Fruit fly (Drosophila melanogaster) whole organism, prepupa: ENCODE data around the gene GluProRS.

ENCODE experiments used
- CG10631 ChIP-seq: fragments of 200-800 bp; sonication (Bioruptor generic); optimal IDR thresholded peaks from 2 replicates; lab custom pipeline; 2016; ENCODE audit warnings: missing biosample characterization, missing genetic modification characterization
- CG10669 ChIP-seq: fragments of 200-800 bp; sonication (Bioruptor generic); optimal IDR thresholded peaks from 3 replicates; lab custom pipeline; 2018; ENCODE audit warnings: missing biosample characterization, mild to moderate bottlenecking, missing genetic modification characterization, moderate library complexity
- CG11294 ChIP-seq: fragments of 200-800 bp; sonication (Bioruptor generic); IDR thresholded peaks from 2 replicates; pipeline ENCODE4 v1.3.6; 2022; ENCODE audit warnings: missing biosample characterization, missing genetic modification characterization
- CG11902 ChIP-seq: fragments of 200-800 bp; sonication (Bioruptor generic); optimal IDR thresholded peaks from 3 replicates; lab custom pipeline; 2016; ENCODE audit warnings: missing biosample characterization, missing genetic modification characterization
- CG15336 ChIP-seq: fragments of 200-800 bp; sonication (Bioruptor generic); IDR thresholded peaks from 2 replicates; pipeline ENCODE4 v1.3.6; 2022; ENCODE audit warnings: missing biosample characterization, missing genetic modification characterization
- CG1621 ChIP-seq: fragments of 200-800 bp; sonication (Bioruptor generic); optimal IDR thresholded peaks from 3 replicates; lab custom pipeline; 2018; ENCODE audit warnings: missing biosample characterization, mild to moderate bottlenecking, missing genetic modification characterization
- CG16779 ChIP-seq: fragments of 200-800 bp; sonication (Bioruptor generic); optimal IDR thresholded peaks from 3 replicates; lab custom pipeline; 2017; ENCODE audit warnings: missing biosample characterization, mild to moderate bottlenecking, missing genetic modification characterization
- CG3032 ChIP-seq: fragments of 200-800 bp; optimal IDR thresholded peaks from 2 replicates; lab custom pipeline; 2019; ENCODE audit warnings: missing biosample characterization, mild to moderate bottlenecking, missing genetic modification characterization, moderate library complexity
- CG31627 ChIP-seq: fragments of 200-800 bp; sonication (Bioruptor generic); optimal IDR thresholded peaks from 3 replicates; lab custom pipeline; 2016; ENCODE audit warnings: missing biosample characterization, missing genetic modification characterization
- CG32006 ChIP-seq: fragments of 200-800 bp; sonication (Bioruptor generic); optimal IDR thresholded peaks from 3 replicates; lab custom pipeline; 2017; ENCODE audit warnings: missing biosample characterization, mild to moderate bottlenecking, missing genetic modification characterization
- CG3919 ChIP-seq: fragments of 200-800 bp; sonication (Bioruptor generic); optimal IDR thresholded peaks from 3 replicates; lab custom pipeline; 2016; ENCODE audit warnings: missing biosample characterization, missing genetic modification characterization
- CG6163 ChIP-seq: fragments of 200-800 bp; sonication (Bioruptor generic); IDR thresholded peaks from 3 replicates; pipeline ENCODE4 v1.3.6; 2022; ENCODE audit warnings: missing biosample characterization, missing genetic modification characterization
- CG6276 ChIP-seq: fragments of 200-800 bp; sonication (Bioruptor generic); optimal IDR thresholded peaks from 2 replicates; lab custom pipeline; 2017; ENCODE audit warnings: missing biosample characterization, mild to moderate bottlenecking, missing genetic modification characterization
- CG6792 ChIP-seq: fragments of 200-800 bp; sonication (Bioruptor generic); optimal IDR thresholded peaks from 3 replicates; lab custom pipeline; 2016; ENCODE audit warnings: missing biosample characterization, missing genetic modification characterization
- CG6808 ChIP-seq: fragments of 200-800 bp; sonication (Bioruptor generic); optimal IDR thresholded peaks from 3 replicates; lab custom pipeline; 2017; ENCODE audit warnings: missing biosample characterization, missing genetic modification characterization, mild to moderate bottlenecking, moderate library complexity, missing genetic modification reagents
- CG7368 ChIP-seq: fragments of 200-800 bp; sonication (Bioruptor generic); optimal IDR thresholded peaks from 3 replicates; lab custom pipeline; 2016; ENCODE audit warnings: missing biosample characterization, missing genetic modification characterization
- CG8119 ChIP-seq: fragments of 200-800 bp; sonication (Bioruptor generic); IDR thresholded peaks from 3 replicates; pipeline ENCODE4 v1.3.6; 2022; ENCODE audit warnings: missing biosample characterization, missing genetic modification characterization
- CG8319 ChIP-seq: fragments of 200-800 bp; sonication (Bioruptor generic); optimal IDR thresholded peaks from 3 replicates; lab custom pipeline; 2016; ENCODE audit warnings: missing biosample characterization, missing genetic modification characterization
- CG8632 ChIP-seq: fragments of 200-800 bp; sonication (Bioruptor generic); optimal IDR thresholded peaks from 3 replicates; lab custom pipeline; 2016; ENCODE audit warnings: missing biosample characterization, missing genetic modification characterization
- CG9139 ChIP-seq: fragments of 200-800 bp; sonication (Bioruptor generic); optimal IDR thresholded peaks from 3 replicates; lab custom pipeline; 2017; ENCODE audit warnings: missing biosample characterization, mild to moderate bottlenecking, missing genetic modification characterization
- Eip75B ChIP-seq: fragments of 200-800 bp; sonication (Bioruptor generic); optimal IDR thresholded peaks from 3 replicates; lab custom pipeline; 2016; ENCODE audit warnings: missing biosample characterization, missing genetic modification characterization
- Eip93F ChIP-seq: fragments of 200-800 bp; sonication (Bioruptor generic); optimal IDR thresholded peaks from 2 replicates; lab custom pipeline; 2016; ENCODE audit warnings: missing biosample characterization, mild to moderate bottlenecking, missing genetic modification characterization
- Ets21C ChIP-seq: fragments of 200-800 bp; sonication (Bioruptor generic); optimal IDR thresholded peaks from 3 replicates; lab custom pipeline; 2016; ENCODE audit warnings: missing biosample characterization, missing genetic modification characterization
- Gug ChIP-seq: fragments of 200-800 bp; sonication (Bioruptor generic); IDR thresholded peaks from 2 replicates; pipeline ENCODE4 v1.3.6; 2022; ENCODE audit warnings: missing biosample characterization, missing genetic modification characterization
- Hr38 ChIP-seq: sonication (Bioruptor generic); optimal IDR thresholded peaks from 2 replicates; lab custom pipeline; 2016; ENCODE audit warnings: missing biosample characterization, missing genetic modification characterization
- Hr4 ChIP-seq: fragments of 200-800 bp; sonication (Bioruptor generic); optimal IDR thresholded peaks from 3 replicates; lab custom pipeline; 2016; ENCODE audit warnings: missing biosample characterization, missing genetic modification characterization
- Met ChIP-seq: fragments of 200-800 bp; sonication (Bioruptor generic); optimal IDR thresholded peaks from 3 replicates; lab custom pipeline; 2016; ENCODE audit warnings: missing biosample characterization, missing genetic modification characterization
- OdsH ChIP-seq: fragments of 200-800 bp; sonication (Bioruptor generic); optimal IDR thresholded peaks from 3 replicates; lab custom pipeline; 2016; ENCODE audit warnings: missing biosample characterization, missing genetic modification characterization
- Smox ChIP-seq: fragments of 200-800 bp; sonication (Bioruptor generic); optimal IDR thresholded peaks from 3 replicates; lab custom pipeline; 2016; ENCODE audit warnings: missing biosample characterization, missing genetic modification characterization
- Sox102F ChIP-seq: fragments of 200-800 bp; sonication (Bioruptor generic); optimal IDR thresholded peaks from 2 replicates; lab custom pipeline; 2016; ENCODE audit warnings: missing biosample characterization, mild to moderate bottlenecking, missing genetic modification characterization
- Sox14 ChIP-seq: fragments of 200-800 bp; sonication (Bioruptor generic); optimal IDR thresholded peaks from 3 replicates; lab custom pipeline; 2016; ENCODE audit warnings: missing biosample characterization, missing genetic modification characterization
- Sox15 ChIP-seq: fragments of 200-800 bp; sonication (Bioruptor generic); optimal IDR thresholded peaks from 3 replicates; lab custom pipeline; 2016; ENCODE audit warnings: missing biosample characterization, missing genetic modification characterization
- achi ChIP-seq: fragments of 200-800 bp; sonication (Bioruptor generic); optimal IDR thresholded peaks from 3 replicates; lab custom pipeline; 2016; ENCODE audit warnings: missing biosample characterization, missing genetic modification characterization
- cyc ChIP-seq: fragments of 200-800 bp; sonication (Bioruptor generic); optimal IDR thresholded peaks from 3 replicates; lab custom pipeline; 2016; ENCODE audit warnings: missing biosample characterization, missing genetic modification characterization
- dac ChIP-seq: fragments of 200-800 bp; sonication (Bioruptor generic); optimal IDR thresholded peaks from 2 replicates; lab custom pipeline; 2017; ENCODE audit warnings: missing biosample characterization, mild to moderate bottlenecking, missing genetic modification characterization
- dsx ChIP-seq: fragments of 200-800 bp; optimal IDR thresholded peaks from 3 replicates; lab custom pipeline; 2019; ENCODE audit warnings: missing biosample characterization, mild to moderate bottlenecking, missing genetic modification characterization, moderate library complexity; ENCODE audit not compliant: poor library complexity, severe bottlenecking
- eg ChIP-seq: fragments of 200-800 bp; sonication (Bioruptor generic); IDR thresholded peaks from 3 replicates; pipeline ENCODE4 v1.3.6; 2022; ENCODE audit warnings: missing biosample characterization, missing genetic modification characterization
- esn ChIP-seq: fragments of 200-800 bp; sonication (Bioruptor generic); optimal IDR thresholded peaks from 2 replicates; lab custom pipeline; 2016; ENCODE audit warnings: missing biosample characterization, mild to moderate bottlenecking, missing genetic modification characterization, moderate library complexity
- fd85E ChIP-seq: fragments of 200-800 bp; sonication (Bioruptor generic); optimal IDR thresholded peaks from 3 replicates; lab custom pipeline; 2016; ENCODE audit warnings: missing biosample characterization, missing genetic modification characterization
- fkh ChIP-seq: fragments of 200-800 bp; sonication (Bioruptor generic); optimal IDR thresholded peaks from 3 replicates; lab custom pipeline; 2017; ENCODE audit warnings: missing biosample characterization, mild to moderate bottlenecking, missing genetic modification characterization, moderate library complexity
- net ChIP-seq: fragments of 200-800 bp; sonication (Bioruptor generic); optimal IDR thresholded peaks from 3 replicates; lab custom pipeline; 2016; ENCODE audit warnings: missing biosample characterization, missing genetic modification characterization
- pdm3 ChIP-seq: fragments of 200-800 bp; sonication (Bioruptor generic); optimal IDR thresholded peaks from 3 replicates; lab custom pipeline; 2016; ENCODE audit warnings: missing biosample characterization, missing genetic modification characterization
- salr ChIP-seq, 2 experiments: fragments of 200-800 bp; sonication (Bioruptor generic); optimal IDR thresholded peaks; 3 replicates each; lab custom pipeline; 2016 to 2018; ENCODE audit warnings: missing biosample characterization in 2 of 2, missing genetic modification characterization in 2 of 2, mild to moderate bottlenecking in 1 of 2
- spab ChIP-seq: fragments of 200-800 bp; sonication (Bioruptor generic); optimal IDR thresholded peaks from 2 replicates; lab custom pipeline; 2017; ENCODE audit warnings: missing biosample characterization, mild to moderate bottlenecking, missing genetic modification characterization, missing genetic modification reagents
- svp ChIP-seq: fragments of 200-800 bp; sonication (Bioruptor generic); peaks from one replicate; lab custom pipeline; 2016; ENCODE audit warnings: missing biosample characterization, missing genetic modification characterization
- topi ChIP-seq: fragments of 200-800 bp; sonication (Bioruptor generic); optimal IDR thresholded peaks from 3 replicates; lab custom pipeline; 2016; ENCODE audit warnings: missing biosample characterization, missing genetic modification characterization
- vri ChIP-seq: fragments of 200-800 bp; sonication (Bioruptor generic); optimal IDR thresholded peaks from 3 replicates; lab custom pipeline; 2016; ENCODE audit warnings: missing biosample characterization, mild to moderate bottlenecking, missing genetic modification characterization

Gene GluProRS

DNA sequence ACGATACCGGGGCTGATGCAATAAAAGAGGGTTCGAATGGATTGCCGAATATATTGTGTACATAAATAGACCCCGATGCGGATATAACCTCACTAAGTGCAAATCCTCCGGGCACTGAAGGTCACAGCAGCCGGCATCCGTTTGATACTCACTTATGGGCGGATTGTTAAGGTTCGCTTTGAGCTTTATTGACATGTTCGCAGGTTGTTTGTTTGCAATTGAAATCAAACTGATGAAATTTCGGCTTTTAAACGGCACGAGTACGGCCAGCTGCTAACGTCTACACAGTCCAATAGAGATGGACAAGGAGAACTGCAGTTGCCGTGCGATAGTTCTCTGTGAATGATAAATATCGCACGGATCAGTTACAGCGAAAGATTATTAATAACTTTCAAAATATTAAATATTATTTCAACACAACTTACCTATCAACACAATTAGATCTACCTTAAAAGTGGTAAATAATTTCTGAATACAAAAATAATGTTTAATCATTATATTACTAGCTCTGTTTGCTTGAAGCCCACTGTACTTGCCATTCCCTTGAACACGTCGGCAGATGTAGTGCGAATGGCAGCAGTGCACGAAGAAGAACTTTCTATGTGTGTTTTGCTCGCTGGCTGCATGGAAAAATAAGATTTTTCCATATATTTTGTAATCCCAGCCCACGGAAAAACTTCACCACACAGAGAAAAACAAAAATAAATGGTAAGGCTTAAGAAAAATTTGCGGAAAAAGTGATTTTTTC lies at the start of gene GluProRS, which contains the start of gene AP-1sigma (continued):
- peak; percentile 74 for TF ChIP-seq vri (GFP tag; lab: Kevin White, UChicago)
- peak; percentile 63 for TF ChIP-seq CG8632
- TF ChIP-seq Sox15 (GFP tag; lab: Kevin White, UChicago): peak; percentile 81
- TF ChIP-seq pdm3 (GFP tag; lab: Kevin White, UChicago): peak; percentile 90
- TF ChIP-seq CG10631: peak; percentile 92
- peak; percentile 87 for TF ChIP-seq Ets21C (GFP tag; lab: Kevin White, UChicago)
- peak; percentile 92 for TF ChIP-seq OdsH (GFP tag; lab: Kevin White, UChicago)
- peak; percentile 57 for TF ChIP-seq Eip93F (GFP tag; lab: Kevin White, UChicago)
- TF ChIP-seq Smox (GFP tag; lab: Kevin White, UChicago): peak; percentile 88
- peak; percentile 79 for TF ChIP-seq CG8319

dm6 chr3R:24006449-24007159 lies 48.4 kb upstream of the GluProRS start:
- peak; percentile 47 for TF ChIP-seq CG32006
- TF ChIP-seq fd85E (GFP tag; lab: Kevin White, UChicago): no peak
- peak; percentile 55 for TF ChIP-seq CG8119 (GFP tag; lab: Robert Waterston, UW)
- TF ChIP-seq CG10669: no peak
- no peak for TF ChIP-seq CG3032 (tag; lab: Kevin White, UChicago)
- TF ChIP-seq Sox15 (GFP tag; lab: Kevin White, UChicago): no peak
- peak; percentile 22 for TF ChIP-seq CG16779 (tag; lab: Kevin White, UChicago)
- peak; percentile 54 for TF ChIP-seq eg (GFP tag; lab: Robert Waterston, UW)
- no peak for TF ChIP-seq dsx (GFP tag; lab: Kevin White, UChicago)
- TF ChIP-seq CG31627 (GFP tag; lab: Kevin White, UChicago): peak; percentile 20
- peak; percentile 28 for TF ChIP-seq Eip75B (GFP tag; lab: Kevin White, UChicago)
- no peak for TF ChIP-seq cyc (GFP tag; lab: Kevin White, UChicago)
- TF ChIP-seq spab (GFP tag; lab: Kevin White, UChicago): no peak
- peak; percentile 54 for TF ChIP-seq Sox14 (GFP tag; lab: Kevin White, UChicago)
- TF ChIP-seq dac (GFP tag; lab: Kevin White, UChicago): peak; percentile 14
- peak; percentile 80 for TF ChIP-seq svp (GFP tag; lab: Kevin White, UChicago)
- TF ChIP-seq achi (GFP tag; lab: Kevin White, UChicago): no peak
- TF ChIP-seq Met: peak; percentile 56
- no peak for TF ChIP-seq Hr38 (GFP tag; lab: Kevin White, UChicago)
- no peak for TF ChIP-seq CG11294 (GFP tag; lab: Robert Waterston, UW)
- peak; percentile 32 for TF ChIP-seq esn (GFP tag; lab: Kevin White, UChicago)
- TF ChIP-seq CG7368 (GFP tag; lab: Kevin White, UChicago): no peak
- TF ChIP-seq Sox102F: no peak
- TF ChIP-seq CG15336 (GFP tag; lab: Robert Waterston, UW): no peak
- no peak for TF ChIP-seq CG8632
- peak; percentile 10 for TF ChIP-seq CG3919 (GFP tag; lab: Kevin White, UChicago)
- no peak for TF ChIP-seq salr (GFP tag; optimal IDR thresholded peaks at IDR 0.05; lab: Kevin White, UChicago)
- peak; percentile 46 for TF ChIP-seq Gug (GFP tag; lab: Robert Waterston, UW)
- TF ChIP-seq CG6808 (GFP tag; lab: Kevin White, UChicago): peak; percentile 14
- TF ChIP-seq net (GFP tag; lab: Kevin White, UChicago): peak; percentile 24
- no peak for TF ChIP-seq CG10631
- TF ChIP-seq CG6276: peak; percentile 41
- peak; percentile 1 for TF ChIP-seq Smox (GFP tag; lab: Kevin White, UChicago)
- peak; percentile 4 for TF ChIP-seq pdm3 (GFP tag; lab: Kevin White, UChicago)
- no peak for TF ChIP-seq topi
- TF ChIP-seq fkh (GFP tag; lab: Kevin White, UChicago): no peak
- no peak for TF ChIP-seq CG11902 (GFP tag; lab: Kevin White, UChicago)
- peak; percentile 8 for TF ChIP-seq CG6792
- TF ChIP-seq CG8319: no peak
- TF ChIP-seq Eip93F (GFP tag; lab: Kevin White, UChicago): no peak
- TF ChIP-seq Hr4 (GFP tag; lab: Kevin White, UChicago): peak; percentile 25
- TF ChIP-seq CG1621 (tag; lab: Kevin White, UChicago): no peak
- TF ChIP-seq CG6163 (GFP tag; lab: Robert Waterston, UW): peak; percentile 41; the same call in 1 of the 3 replicates
- TF ChIP-seq CG9139 (GFP tag; lab: Kevin White, UChicago): no peak
